Fruit fly (Drosophila melanogaster) whole organism, prepupa: ENCODE measurements around the gene Rip11.
A peak's percentile ranks its signal among the peaks of the same experiment; 100 is the strongest.

Experiments
- Blimp-1 ChIP-seq: fragments of 200-800 bp; sonication (Bioruptor generic); optimal IDR thresholded peaks from 3 replicates; lab custom pipeline; 2017; ENCODE audit warnings: missing biosample characterization, missing genetic modification characterization, mild to moderate bottlenecking, moderate library complexity, missing genetic modification reagents
- CG10669 ChIP-seq: fragments of 200-800 bp; sonication (Bioruptor generic); optimal IDR thresholded peaks from 3 replicates; lab custom pipeline; 2018; ENCODE audit warnings: missing biosample characterization, mild to moderate bottlenecking, missing genetic modification characterization, moderate library complexity
- CG11294 ChIP-seq: fragments of 200-800 bp; sonication (Bioruptor generic); IDR thresholded peaks from 2 replicates; pipeline ENCODE4 v1.3.6; 2022; ENCODE audit warnings: missing biosample characterization, missing genetic modification characterization
- CG11762 ChIP-seq: fragments of 200-800 bp; sonication (Bioruptor generic); optimal IDR thresholded peaks from 3 replicates; lab custom pipeline; 2016; ENCODE audit warnings: missing biosample characterization, missing genetic modification characterization; ENCODE audit not compliant: insufficient read depth
- CG11902 ChIP-seq: fragments of 200-800 bp; sonication (Bioruptor generic); optimal IDR thresholded peaks from 3 replicates; lab custom pipeline; 2016; ENCODE audit warnings: missing biosample characterization, missing genetic modification characterization
- CG15336 ChIP-seq: fragments of 200-800 bp; sonication (Bioruptor generic); IDR thresholded peaks from 2 replicates; pipeline ENCODE4 v1.3.6; 2022; ENCODE audit warnings: missing biosample characterization, missing genetic modification characterization
- CG1621 ChIP-seq: fragments of 200-800 bp; sonication (Bioruptor generic); optimal IDR thresholded peaks from 3 replicates; lab custom pipeline; 2018; ENCODE audit warnings: missing biosample characterization, mild to moderate bottlenecking, missing genetic modification characterization
- CG16779 ChIP-seq: fragments of 200-800 bp; sonication (Bioruptor generic); optimal IDR thresholded peaks from 3 replicates; lab custom pipeline; 2017; ENCODE audit warnings: missing biosample characterization, mild to moderate bottlenecking, missing genetic modification characterization
- CG3032 ChIP-seq: fragments of 200-800 bp; optimal IDR thresholded peaks from 2 replicates; lab custom pipeline; 2019; ENCODE audit warnings: missing biosample characterization, mild to moderate bottlenecking, missing genetic modification characterization, moderate library complexity
- CG32006 ChIP-seq: fragments of 200-800 bp; sonication (Bioruptor generic); optimal IDR thresholded peaks from 3 replicates; lab custom pipeline; 2017; ENCODE audit warnings: missing biosample characterization, mild to moderate bottlenecking, missing genetic modification characterization
- CG34406 ChIP-seq: fragments of 200-800 bp; sonication (Bioruptor generic); optimal IDR thresholded peaks from 3 replicates; lab custom pipeline; 2016; ENCODE audit warnings: missing biosample characterization, missing genetic modification characterization
- CG4318 ChIP-seq: fragments of 200-800 bp; sonication (Bioruptor generic); optimal IDR thresholded peaks from 3 replicates; lab custom pipeline; 2017; ENCODE audit warnings: missing biosample characterization, mild to moderate bottlenecking, missing genetic modification characterization
- CG6163 ChIP-seq: fragments of 200-800 bp; sonication (Bioruptor generic); IDR thresholded peaks from 3 replicates; pipeline ENCODE4 v1.3.6; 2022; ENCODE audit warnings: missing biosample characterization, missing genetic modification characterization
- CG6276 ChIP-seq: fragments of 200-800 bp; sonication (Bioruptor generic); optimal IDR thresholded peaks from 2 replicates; lab custom pipeline; 2017; ENCODE audit warnings: missing biosample characterization, mild to moderate bottlenecking, missing genetic modification characterization
- CG6792 ChIP-seq: fragments of 200-800 bp; sonication (Bioruptor generic); optimal IDR thresholded peaks from 3 replicates; lab custom pipeline; 2016; ENCODE audit warnings: missing biosample characterization, missing genetic modification characterization
- CG7368 ChIP-seq: fragments of 200-800 bp; sonication (Bioruptor generic); optimal IDR thresholded peaks from 3 replicates; lab custom pipeline; 2016; ENCODE audit warnings: missing biosample characterization, missing genetic modification characterization
- CG8319 ChIP-seq: fragments of 200-800 bp; sonication (Bioruptor generic); optimal IDR thresholded peaks from 3 replicates; lab custom pipeline; 2016; ENCODE audit warnings: missing biosample characterization, missing genetic modification characterization
- CG8632 ChIP-seq: fragments of 200-800 bp; sonication (Bioruptor generic); optimal IDR thresholded peaks from 3 replicates; lab custom pipeline; 2016; ENCODE audit warnings: missing biosample characterization, missing genetic modification characterization
- CG9139 ChIP-seq: fragments of 200-800 bp; sonication (Bioruptor generic); optimal IDR thresholded peaks from 3 replicates; lab custom pipeline; 2017; ENCODE audit warnings: missing biosample characterization, mild to moderate bottlenecking, missing genetic modification characterization
- Eip78C ChIP-seq: fragments of 200-800 bp; sonication (Bioruptor generic); peaks from one replicate; lab custom pipeline; 2016; ENCODE audit warnings: missing biosample characterization, missing genetic modification characterization
- Ets21C ChIP-seq: fragments of 200-800 bp; sonication (Bioruptor generic); optimal IDR thresholded peaks from 3 replicates; lab custom pipeline; 2016; ENCODE audit warnings: missing biosample characterization, missing genetic modification characterization
- Ets96B ChIP-seq: fragments of 200-800 bp; optimal IDR thresholded peaks from 2 replicates; lab custom pipeline; 2019; ENCODE audit warnings: missing biosample characterization, mild to moderate bottlenecking, missing genetic modification characterization, moderate library complexity
- Gug ChIP-seq: fragments of 200-800 bp; sonication (Bioruptor generic); IDR thresholded peaks from 2 replicates; pipeline ENCODE4 v1.3.6; 2022; ENCODE audit warnings: missing biosample characterization, missing genetic modification characterization
- Hr38 ChIP-seq: sonication (Bioruptor generic); optimal IDR thresholded peaks from 2 replicates; lab custom pipeline; 2016; ENCODE audit warnings: missing biosample characterization, missing genetic modification characterization
- Hr4 ChIP-seq: fragments of 200-800 bp; sonication (Bioruptor generic); optimal IDR thresholded peaks from 3 replicates; lab custom pipeline; 2016; ENCODE audit warnings: missing biosample characterization, missing genetic modification characterization
- Met ChIP-seq: fragments of 200-800 bp; sonication (Bioruptor generic); optimal IDR thresholded peaks from 3 replicates; lab custom pipeline; 2016; ENCODE audit warnings: missing biosample characterization, missing genetic modification characterization
- OdsH ChIP-seq: fragments of 200-800 bp; sonication (Bioruptor generic); optimal IDR thresholded peaks from 3 replicates; lab custom pipeline; 2016; ENCODE audit warnings: missing biosample characterization, missing genetic modification characterization
- Sox102F ChIP-seq: fragments of 200-800 bp; sonication (Bioruptor generic); optimal IDR thresholded peaks from 2 replicates; lab custom pipeline; 2016; ENCODE audit warnings: missing biosample characterization, mild to moderate bottlenecking, missing genetic modification characterization
- Sox14 ChIP-seq: fragments of 200-800 bp; sonication (Bioruptor generic); optimal IDR thresholded peaks from 3 replicates; lab custom pipeline; 2016; ENCODE audit warnings: missing biosample characterization, missing genetic modification characterization
- acj6 ChIP-seq: fragments of 200-800 bp; sonication (Bioruptor generic); optimal IDR thresholded peaks from 3 replicates; lab custom pipeline; 2016; ENCODE audit warnings: missing biosample characterization, missing genetic modification characterization
- cyc ChIP-seq: fragments of 200-800 bp; sonication (Bioruptor generic); optimal IDR thresholded peaks from 3 replicates; lab custom pipeline; 2016; ENCODE audit warnings: missing biosample characterization, missing genetic modification characterization
- dac ChIP-seq: fragments of 200-800 bp; sonication (Bioruptor generic); optimal IDR thresholded peaks from 2 replicates; lab custom pipeline; 2017; ENCODE audit warnings: missing biosample characterization, mild to moderate bottlenecking, missing genetic modification characterization
- dsx ChIP-seq: fragments of 200-800 bp; optimal IDR thresholded peaks from 3 replicates; lab custom pipeline; 2019; ENCODE audit warnings: missing biosample characterization, mild to moderate bottlenecking, missing genetic modification characterization, moderate library complexity; ENCODE audit not compliant: poor library complexity, severe bottlenecking
- eg ChIP-seq: fragments of 200-800 bp; sonication (Bioruptor generic); IDR thresholded peaks from 3 replicates; pipeline ENCODE4 v1.3.6; 2022; ENCODE audit warnings: missing biosample characterization, missing genetic modification characterization
- esn ChIP-seq: fragments of 200-800 bp; sonication (Bioruptor generic); optimal IDR thresholded peaks from 2 replicates; lab custom pipeline; 2016; ENCODE audit warnings: missing biosample characterization, mild to moderate bottlenecking, missing genetic modification characterization, moderate library complexity
- fd59A ChIP-seq: fragments of 200-800 bp; sonication (Bioruptor generic); optimal IDR thresholded peaks from 2 replicates; lab custom pipeline; 2017; ENCODE audit warnings: missing biosample characterization, mild to moderate bottlenecking, missing genetic modification characterization, missing genetic modification reagents
- fd85E ChIP-seq: fragments of 200-800 bp; sonication (Bioruptor generic); optimal IDR thresholded peaks from 3 replicates; lab custom pipeline; 2016; ENCODE audit warnings: missing biosample characterization, missing genetic modification characterization
- fkh ChIP-seq: fragments of 200-800 bp; sonication (Bioruptor generic); optimal IDR thresholded peaks from 3 replicates; lab custom pipeline; 2017; ENCODE audit warnings: missing biosample characterization, mild to moderate bottlenecking, missing genetic modification characterization, moderate library complexity
- lz ChIP-seq: fragments of 200-800 bp; sonication (Bioruptor generic); optimal IDR thresholded peaks from 3 replicates; lab custom pipeline; 2016; ENCODE audit warnings: missing biosample characterization, missing genetic modification characterization
- net ChIP-seq: fragments of 200-800 bp; sonication (Bioruptor generic); optimal IDR thresholded peaks from 3 replicates; lab custom pipeline; 2016; ENCODE audit warnings: missing biosample characterization, missing genetic modification characterization
- pdm3 ChIP-seq: fragments of 200-800 bp; sonication (Bioruptor generic); optimal IDR thresholded peaks from 3 replicates; lab custom pipeline; 2016; ENCODE audit warnings: missing biosample characterization, missing genetic modification characterization
- salr ChIP-seq, 2 experiments: fragments of 200-800 bp; sonication (Bioruptor generic); optimal IDR thresholded peaks; 3 replicates each; lab custom pipeline; 2016 to 2018; ENCODE audit warnings: missing biosample characterization in 2 of 2, missing genetic modification characterization in 2 of 2, mild to moderate bottlenecking in 1 of 2
- spab ChIP-seq: fragments of 200-800 bp; sonication (Bioruptor generic); optimal IDR thresholded peaks from 2 replicates; lab custom pipeline; 2017; ENCODE audit warnings: missing biosample characterization, mild to moderate bottlenecking, missing genetic modification characterization, missing genetic modification reagents
- ss ChIP-seq, 2 experiments: fragments of 200-800 bp; sonication (Bioruptor generic); optimal IDR thresholded peaks; 2 replicates in 1 of 2; 3 replicates in 1 of 2; lab custom pipeline; 2017 to 2018; ENCODE audit warnings: mild to moderate bottlenecking in 2 of 2, missing biosample characterization in 2 of 2, missing genetic modification characterization in 2 of 2, moderate library complexity in 1 of 2
- topi ChIP-seq: fragments of 200-800 bp; sonication (Bioruptor generic); optimal IDR thresholded peaks from 3 replicates; lab custom pipeline; 2016; ENCODE audit warnings: missing biosample characterization, missing genetic modification characterization
- vri ChIP-seq: fragments of 200-800 bp; sonication (Bioruptor generic); optimal IDR thresholded peaks from 3 replicates; lab custom pipeline; 2016; ENCODE audit warnings: missing biosample characterization, mild to moderate bottlenecking, missing genetic modification characterization

The Rip11 gene

dm6 chrX:18682815-18683214 is 35.4 kb upstream of the Rip11 start:
- TF ChIP-seq CG32006 (GFP tag; lab: Kevin White, UChicago): no peak
- no peak for TF ChIP-seq fd85E (GFP tag; lab: Kevin White, UChicago)
- no peak for TF ChIP-seq CG15336 (GFP tag; lab: Robert Waterston, UW)
- TF ChIP-seq fkh: no peak
- TF ChIP-seq CG8632 (GFP tag; lab: Kevin White, UChicago): no peak
- TF ChIP-seq CG11762 (GFP tag; lab: Kevin White, UChicago): no peak
- TF ChIP-seq Eip78C: no peak
- no peak for TF ChIP-seq CG4318
- no peak for TF ChIP-seq CG1621 (tag; lab: Kevin White, UChicago)

dm6 chrX:18681410-18681809 is 34.0 kb upstream of the Rip11 start:
- TF ChIP-seq net: no peak
- TF ChIP-seq cyc (GFP tag; lab: Kevin White, UChicago): no peak
- TF ChIP-seq CG3032: no peak
- no peak for TF ChIP-seq CG34406 (GFP tag; lab: Kevin White, UChicago)
- peak; percentile 5 for TF ChIP-seq Eip78C
- TF ChIP-seq Sox14 (GFP tag; lab: Kevin White, UChicago): no peak
- TF ChIP-seq fd59A (GFP tag; lab: Kevin White, UChicago): no peak

dm6 chrX:18678876-18679275 is 31.4 kb upstream of the Rip11 start:
- TF ChIP-seq Hr4 (peak; percentile 51), Sox102F (GFP tag; lab: Kevin White, UChicago) (peak; percentile 7), Ets21C (no peak), CG6276 (GFP tag; lab: Kevin White, UChicago) (peak; percentile 31), CG6792 (peak; percentile 37), CG1621 (tag; lab: Kevin White, UChicago) (no peak), Hr38 (GFP tag; lab: Kevin White, UChicago) (no peak), CG11294 (GFP tag; lab: Robert Waterston, UW) (no peak), salr (GFP tag; optimal IDR thresholded peaks at IDR 0.05; lab: Kevin White, UChicago) (no peak), CG15336 (GFP tag; lab: Robert Waterston, UW) (peak; percentile 69), CG3032 (no peak), eg (GFP tag; lab: Robert Waterston, UW) (peak; percentile 80), OdsH (peak; percentile 36), CG9139 (no peak), CG4318 (peak; percentile 32), Blimp-1 (GFP tag; lab: Kevin White, UChicago) (no peak), acj6 (GFP tag; lab: Kevin White, UChicago) (peak; percentile 34), Met (GFP tag; lab: Kevin White, UChicago) (peak; percentile 18), spab (GFP tag; lab: Kevin White, UChicago) (no peak), fd85E (GFP tag; lab: Kevin White, UChicago) (no peak), fkh (no peak), Eip78C (peak; percentile 73), CG11762 (GFP tag; lab: Kevin White, UChicago) (no peak), Gug (GFP tag; lab: Robert Waterston, UW) (no peak), topi (GFP tag; lab: Kevin White, UChicago) (no peak), Ets96B (tag; lab: Kevin White, UChicago) (no peak), dac (peak; percentile 4), CG16779 (tag; lab: Kevin White, UChicago) (no peak), CG7368 (GFP tag; lab: Kevin White, UChicago) (no peak), esn (GFP tag; lab: Kevin White, UChicago) (peak; percentile 27), pdm3 (peak; percentile 55), cyc (GFP tag; lab: Kevin White, UChicago) (peak; percentile 21), vri (GFP tag; lab: Kevin White, UChicago) (no peak), CG6163 (GFP tag; lab: Robert Waterston, UW) (peak; percentile 71), CG8632 (GFP tag; lab: Kevin White, UChicago) (no peak), ss (GFP tag; optimal IDR thresholded peaks at IDR 0.05; lab: Kevin White, UChicago) (peak in 1 of 2 experiments; percentile 15), Sox14 (GFP tag; lab: Kevin White, UChicago) (peak; percentile 25), CG8319 (peak; percentile 2), fd59A (GFP tag; lab: Kevin White, UChicago) (no peak), CG34406 (GFP tag; lab: Kevin White, UChicago) (peak; percentile 15), dsx (GFP tag; lab: Kevin White, UChicago) (no peak), CG10669 (no peak), CG11902 (GFP tag; lab: Kevin White, UChicago) (peak; percentile 5), lz (GFP tag; lab: Kevin White, UChicago) (no peak)
